Worm (Caenorhabditis elegans): ENCODE measurements around the gene fbxb-30.
"Not testable (repeated sequence)": the region's sequence is repeated elsewhere in the genome, so short reads cannot be mapped to it uniquely, and the experiment has no call there.

- not testable (repeated sequence) for TF ChIP-seq pqm-1 (tag; optimal IDR thresholded peaks at IDR 0.05); fkh-10 (GFP tag; optimal IDR thresholded peaks at IDR 0.05); elt-2 (tag; optimal IDR thresholded peaks at IDR 0.05); pha-4 (tag; optimal IDR thresholded peaks at IDR 0.05); ceh-14 (tag; optimal IDR thresholded peaks at IDR 0.05); lim-6 (tag; optimal IDR thresholded peaks at IDR 0.05); unc-55 (GFP tag; optimal IDR thresholded peaks at IDR 0.05); C38D4.7 (GFP tag; optimal IDR thresholded peaks at IDR 0.05)
Measured at ce11 chrII:1006375-1006774, 5.1 kb upstream of the fbxb-30 start, which contains the start of gene F45D11.14.
